Worm (Caenorhabditis elegans): ENCODE data around the gene fat-1.

ce11 chrIV:13289321-13289720, 26.1 kb upstream of the fat-1 start, which contains the start of gene Y67H2A.10:
- no peak for TF ChIP-seq ref-1 (GFP tag; conservative IDR thresholded peaks at IDR 0.05)
- no peak for TF ChIP-seq ztf-29 (GFP tag; IDR thresholded peaks at IDR 0.05)
- no peak for TF ChIP-seq T22C8.4 (GFP tag; IDR thresholded peaks at IDR 0.05)
- TF ChIP-seq flt-1 (GFP tag; IDR thresholded peaks at IDR 0.05), result no peak
- TF ChIP-seq tab-1 (GFP tag; IDR thresholded peaks at IDR 0.05), result no peak
- no peak for TF ChIP-seq cog-1 (tag; optimal IDR thresholded peaks at IDR 0.05)
- TF ChIP-seq med-1 (GFP tag; optimal IDR thresholded peaks at IDR 0.05; ENCODE audit: insufficient read depth), result no peak

Measured in whole organism, midembryonic.